Fruit fly (Drosophila melanogaster) whole organism, pupa: ENCODE results near the gene hfp.

Source experiments
- CG10348 ChIP-seq: fragments of 200-800 bp; sonication (Bioruptor generic); IDR thresholded peaks from 2 replicates; pipeline ENCODE4 v1.3.6; 2022; ENCODE audit warnings: missing biosample characterization, missing genetic modification characterization
- CG12605 ChIP-seq: fragments of 200-800 bp; sonication (Bioruptor generic); IDR thresholded peaks from 2 replicates; pipeline ENCODE4 v1.3.6; 2022; ENCODE audit warnings: missing biosample characterization, missing genetic modification characterization
- CG13204 ChIP-seq: fragments of 200-800 bp; sonication (Bioruptor generic); optimal IDR thresholded peaks from 2 replicates; lab custom pipeline; 2018; ENCODE audit warnings: missing biosample characterization, mild to moderate bottlenecking, missing genetic modification characterization, moderate library complexity
- CG14655 ChIP-seq: fragments of 200-800 bp; sonication (Bioruptor generic); optimal IDR thresholded peaks from 3 replicates; lab custom pipeline; 2017; ENCODE audit warnings: mild to moderate bottlenecking, missing biosample characterization, missing genetic modification reagents, missing genetic modification characterization
- CG17806 ChIP-seq: fragments of 200-800 bp; sonication (Bioruptor generic); optimal IDR thresholded peaks from 2 replicates; lab custom pipeline; 2018; ENCODE audit warnings: missing biosample characterization, mild to moderate bottlenecking, missing genetic modification characterization, moderate library complexity
- CG34367 ChIP-seq: fragments of 200-800 bp; sonication (Bioruptor generic); optimal IDR thresholded peaks from 2 replicates; lab custom pipeline; 2018; ENCODE audit warnings: missing biosample characterization, mild to moderate bottlenecking, missing genetic modification characterization
- CG8159 ChIP-seq: fragments of 200-800 bp; sonication (Bioruptor generic); optimal IDR thresholded peaks from 3 replicates; lab custom pipeline; 2018; ENCODE audit warnings: missing biosample characterization, mild to moderate bottlenecking, missing genetic modification characterization, moderate library complexity
- EcR ChIP-seq: fragments of 200-800 bp; sonication (Bioruptor generic); optimal IDR thresholded peaks from 3 replicates; lab custom pipeline; 2019; ENCODE audit warnings: missing biosample characterization, missing genetic modification characterization, mild to moderate bottlenecking, moderate library complexity, missing genetic modification reagents
- Ets98B ChIP-seq: fragments of 200-800 bp; sonication (Bioruptor generic); IDR thresholded peaks from 2 replicates; pipeline ENCODE4 v1.3.6; 2022; ENCODE audit warnings: missing biosample characterization, missing genetic modification characterization
- Pif1A ChIP-seq: fragments of 200-800 bp; sonication (Bioruptor generic); optimal IDR thresholded peaks from 3 replicates; lab custom pipeline; 2016; ENCODE audit warnings: missing biosample characterization, missing genetic modification characterization
- Snoo ChIP-seq: fragments of 200-800 bp; sonication (Bioruptor generic); optimal IDR thresholded peaks from 3 replicates; lab custom pipeline; 2017; ENCODE audit warnings: missing biosample characterization, mild to moderate bottlenecking, missing genetic modification characterization, inconsistent platforms
- rn ChIP-seq: fragments of 200-800 bp; sonication (Bioruptor generic); IDR thresholded peaks from 2 replicates; pipeline ENCODE4 v1.3.6; 2022; ENCODE audit warnings: missing biosample characterization, missing genetic modification characterization

DNA sequence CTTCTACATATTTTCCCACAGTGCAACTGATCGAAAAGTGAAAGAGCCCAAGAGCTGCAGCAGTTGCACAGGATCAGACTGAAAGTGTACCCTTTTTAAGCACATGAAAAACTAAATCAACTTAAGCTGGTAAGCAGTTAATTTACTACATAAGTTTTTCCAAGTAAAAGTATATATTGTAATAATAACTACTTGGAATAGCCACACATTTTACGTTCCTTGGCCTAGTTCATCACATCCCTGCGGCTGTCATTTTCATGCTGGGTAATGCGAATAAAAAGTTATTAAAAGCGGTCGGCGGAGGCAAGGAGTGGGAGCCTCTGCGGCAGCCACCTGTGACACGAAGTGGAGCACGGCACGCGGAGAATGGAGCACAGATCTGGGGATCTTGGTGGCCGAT is 51.5 kb downstream of the hfp start:
- TF ChIP-seq EcR (GFP tag; lab: Kevin White, UChicago) = no peak
- peak; percentile 28; the same call in 1 of the 2 replicates for TF ChIP-seq Ets98B
- TF ChIP-seq CG13204 (GFP tag; lab: Kevin White, UChicago) = no peak
- TF ChIP-seq CG14655 = peak; percentile 10
- peak; percentile 2 for TF ChIP-seq Pif1A (GFP tag; lab: Kevin White, UChicago)
- TF ChIP-seq Snoo (tag; lab: Kevin White, UChicago) = no peak
- TF ChIP-seq CG10348 (GFP tag; lab: Robert Waterston, UW) = no peak
- TF ChIP-seq CG34367 (tag; lab: Kevin White, UChicago) = no peak
- no peak for TF ChIP-seq rn (GFP tag; lab: Robert Waterston, UW)
- TF ChIP-seq CG12605 (GFP tag; lab: Robert Waterston, UW) = no peak
- peak; percentile 27 for TF ChIP-seq CG17806 (tag; lab: Kevin White, UChicago)
- peak; percentile 26 for TF ChIP-seq CG8159 (tag; lab: Kevin White, UChicago)
